Fruit fly (Drosophila melanogaster) whole organism, embryonic: Measurements from ENCODE around the gene CG14269.

Experiments used
- B-H2 ChIP-seq: fragments of 200-800 bp; sonication (Bioruptor generic); optimal IDR thresholded peaks from 2 replicates; lab custom pipeline; 2018; ENCODE audit warnings: missing biosample characterization, mild to moderate bottlenecking, missing genetic modification characterization
- CG10209 ChIP-seq: fragments of 200-800 bp; sonication (Bioruptor generic); optimal IDR thresholded peaks from 3 replicates; lab custom pipeline; 2017; ENCODE audit warnings: missing biosample characterization, mild to moderate bottlenecking, missing genetic modification characterization, missing genetic modification reagents
- CG10654 ChIP-seq: fragments of 200-800 bp; sonication (Bioruptor generic); optimal IDR thresholded peaks from 2 replicates; lab custom pipeline; 2016; ENCODE audit warnings: missing biosample characterization, missing genetic modification characterization
- CG11247 ChIP-seq: fragments of 200-800 bp; sonication (Bioruptor generic); IDR thresholded peaks from 2 replicates; pipeline ENCODE4 v1.3.6; 2022; ENCODE audit warnings: missing biosample characterization, missing genetic modification characterization
- CG11723 ChIP-seq: fragments of 200-800 bp; sonication (Bioruptor generic); optimal IDR thresholded peaks from 2 replicates; lab custom pipeline; 2017; ENCODE audit warnings: missing biosample characterization, mild to moderate bottlenecking, missing genetic modification characterization
- CG13424 ChIP-seq: fragments of 200-800 bp; sonication (Bioruptor generic); optimal IDR thresholded peaks from 2 replicates; lab custom pipeline; 2019; ENCODE audit warnings: missing biosample characterization, mild to moderate bottlenecking, missing genetic modification characterization, moderate library complexity
- CG1529 ChIP-seq: fragments of 200-800 bp; sonication (Bioruptor generic); optimal IDR thresholded peaks from 3 replicates; lab custom pipeline; 2018; ENCODE audit warnings: missing biosample characterization, missing genetic modification characterization
- CG15514 ChIP-seq: fragments of 200-800 bp; sonication (Bioruptor generic); optimal IDR thresholded peaks from 3 replicates; lab custom pipeline; 2017; ENCODE audit warnings: missing biosample characterization, missing genetic modification characterization, mild to moderate bottlenecking, moderate library complexity, missing genetic modification reagents
- CG1602 ChIP-seq: fragments of 200-800 bp; sonication (Bioruptor generic); optimal IDR thresholded peaks from 3 replicates; lab custom pipeline; 2016; ENCODE audit warnings: missing biosample characterization, missing genetic modification characterization
- CG16779 ChIP-seq: fragments of 200-800 bp; sonication (Bioruptor generic); IDR thresholded peaks from 2 replicates; pipeline ENCODE4 v1.3.6; 2022; ENCODE audit warnings: missing biosample characterization, missing genetic modification characterization
- CG17568 ChIP-seq: fragments of 200-800 bp; sonication (Bioruptor generic); optimal IDR thresholded peaks from 2 replicates; lab custom pipeline; 2018; ENCODE audit warnings: missing biosample characterization, mild to moderate bottlenecking, missing genetic modification characterization, moderate library complexity
- CG17912 ChIP-seq: fragments of 200-800 bp; sonication (Bioruptor generic); optimal IDR thresholded peaks from 2 replicates; lab custom pipeline; 2018; ENCODE audit warnings: missing biosample characterization, mild to moderate bottlenecking, missing genetic modification characterization
- CG18599 ChIP-seq: fragments of 200-800 bp; sonication (Bioruptor generic); optimal IDR thresholded peaks from 3 replicates; lab custom pipeline; 2017; ENCODE audit warnings: missing biosample characterization, missing genetic modification characterization, mild to moderate bottlenecking, moderate library complexity, missing genetic modification reagents
- CG2202 ChIP-seq: fragments of 200-800 bp; sonication (Bioruptor generic); optimal IDR thresholded peaks from 2 replicates; lab custom pipeline; 2018; ENCODE audit warnings: missing biosample characterization, mild to moderate bottlenecking, missing genetic modification characterization
- CG2712 ChIP-seq: fragments of 200-800 bp; optimal IDR thresholded peaks from 3 replicates; lab custom pipeline; 2019; ENCODE audit warnings: missing biosample characterization, mild to moderate bottlenecking, missing genetic modification characterization, moderate library complexity
- CG30431 ChIP-seq: fragments of 200-800 bp; sonication (Bioruptor generic); optimal IDR thresholded peaks from 2 replicates; lab custom pipeline; 2017; ENCODE audit warnings: missing biosample characterization, missing genetic modification characterization
- CG31441 ChIP-seq: fragments of 200-800 bp; sonication (Bioruptor generic); IDR thresholded peaks from 2 replicates; pipeline ENCODE4 v1.3.6; 2022; ENCODE audit warnings: missing biosample characterization, missing genetic modification characterization
- CG32767 ChIP-seq: fragments of 200-800 bp; sonication (Bioruptor generic); IDR thresholded peaks from 2 replicates; pipeline ENCODE4 v1.3.6; 2022; ENCODE audit warnings: missing biosample characterization, missing genetic modification characterization
- CG3281 ChIP-seq: fragments of 200-800 bp; sonication (Bioruptor generic); optimal IDR thresholded peaks from 3 replicates; lab custom pipeline; 2017; ENCODE audit warnings: missing biosample characterization, mild to moderate bottlenecking, missing genetic modification characterization
- CG34376 ChIP-seq: fragments of 200-800 bp; sonication (Bioruptor generic); optimal IDR thresholded peaks from 2 replicates; lab custom pipeline; 2018; ENCODE audit warnings: missing biosample characterization, mild to moderate bottlenecking, missing genetic modification characterization
- CG4328 ChIP-seq: fragments of 200-800 bp; sonication (Bioruptor generic); optimal IDR thresholded peaks from 3 replicates; lab custom pipeline; 2017; ENCODE audit warnings: missing biosample characterization, missing genetic modification reagents, missing genetic modification characterization
- CG8359 ChIP-seq: fragments of 200-800 bp; sonication (Bioruptor generic); optimal IDR thresholded peaks from 2 replicates; lab custom pipeline; 2017; ENCODE audit warnings: missing biosample characterization, mild to moderate bottlenecking, missing genetic modification characterization, borderline replicate concordance
- CG8388 ChIP-seq: fragments of 200-800 bp; sonication (Bioruptor generic); optimal IDR thresholded peaks from 2 replicates; lab custom pipeline; 2019; ENCODE audit warnings: missing biosample characterization, mild to moderate bottlenecking, missing genetic modification characterization, moderate library complexity
- CG9437 ChIP-seq: fragments of 200-800 bp; sonication (Bioruptor generic); optimal IDR thresholded peaks from 2 replicates; lab custom pipeline; 2018; ENCODE audit warnings: missing biosample characterization, mild to moderate bottlenecking, missing genetic modification characterization
- Dad ChIP-seq: fragments of 200-800 bp; sonication (Bioruptor generic); optimal IDR thresholded peaks from 3 replicates; lab custom pipeline; 2016; ENCODE audit warnings: missing biosample characterization, missing genetic modification characterization
- Dfd ChIP-seq, 2 experiments: fragments of >200 bp; optimal IDR thresholded peaks; 2 replicates each; lab custom pipeline; 2017; ENCODE audit warnings: missing biosample characterization in 2 of 2, missing genetic modification characterization in 2 of 2
- Gsc ChIP-seq: fragments of 200-800 bp; sonication (Bioruptor generic); IDR thresholded peaks from 2 replicates; pipeline ENCODE4 v1.3.6; 2022; ENCODE audit warnings: missing biosample characterization, missing genetic modification characterization
- HHEX ChIP-seq: fragments of 200-800 bp; sonication (Bioruptor generic); optimal IDR thresholded peaks from 3 replicates; lab custom pipeline; 2017; ENCODE audit warnings: missing biosample characterization, mild to moderate bottlenecking, missing genetic modification characterization, missing genetic modification reagents
- Hey ChIP-seq: fragments of 200-800 bp; sonication (Bioruptor generic); optimal IDR thresholded peaks from 3 replicates; lab custom pipeline; 2018; ENCODE audit warnings: missing biosample characterization, mild to moderate bottlenecking, missing genetic modification characterization
- Hmr ChIP-seq: fragments of 200-800 bp; sonication (Bioruptor generic); optimal IDR thresholded peaks from 3 replicates; lab custom pipeline; 2017; ENCODE audit warnings: mild to moderate bottlenecking, missing biosample characterization, missing genetic modification reagents, missing genetic modification characterization
- Hmx ChIP-seq: fragments of 200-800 bp; sonication (Bioruptor generic); optimal IDR thresholded peaks from 2 replicates; lab custom pipeline; 2016; ENCODE audit warnings: missing biosample characterization, missing genetic modification characterization
- Myb ChIP-seq: fragments of 200-800 bp; sonication (Bioruptor generic); optimal IDR thresholded peaks from 2 replicates; lab custom pipeline; 2016; ENCODE audit warnings: missing biosample characterization, missing genetic modification characterization
- Nf-YA ChIP-seq: fragments of 200-800 bp; sonication (Bioruptor generic); IDR thresholded peaks from 2 replicates; pipeline ENCODE4 v1.3.6; 2022; ENCODE audit warnings: missing biosample characterization, missing genetic modification characterization
- Xrp1 ChIP-seq: fragments of 200-800 bp; sonication (Bioruptor generic); IDR thresholded peaks from 2 replicates; pipeline ENCODE4 v1.3.6; 2022; ENCODE audit warnings: missing biosample characterization, missing genetic modification characterization
- amos ChIP-seq: fragments of 200-800 bp; sonication (Bioruptor generic); IDR thresholded peaks from 2 replicates; pipeline ENCODE4 v1.3.6; 2022; ENCODE audit warnings: missing biosample characterization, missing genetic modification characterization; ENCODE audit not compliant: partially characterized antibody
- cg ChIP-seq: fragments of 200-800 bp; sonication (Bioruptor generic); optimal IDR thresholded peaks from 3 replicates; lab custom pipeline; 2019; ENCODE audit warnings: missing biosample characterization, mild to moderate bottlenecking, missing genetic modification characterization, moderate library complexity
- chinmo ChIP-seq: fragments of 200-800 bp; sonication (Bioruptor generic); IDR thresholded peaks from 4 replicates; pipeline ENCODE4 v1.3.6; 2022; ENCODE audit warnings: missing biosample characterization, missing genetic modification characterization; ENCODE audit not compliant: partially characterized antibody
- dpn ChIP-seq, 2 experiments: fragments of 200-800 bp; sonication (Bioruptor generic); optimal IDR thresholded peaks; 3 replicates each; lab custom pipeline; 2016; ENCODE audit warnings: missing biosample characterization in 2 of 2, missing genetic modification characterization in 2 of 2
- emc ChIP-seq: fragments of 200-800 bp; sonication (Bioruptor generic); optimal IDR thresholded peaks from 2 replicates; lab custom pipeline; 2016; ENCODE audit warnings: missing biosample characterization, missing genetic modification characterization
- exex ChIP-seq: fragments of 200-800 bp; sonication (Bioruptor generic); optimal IDR thresholded peaks from 4 replicates; lab custom pipeline; 2018; ENCODE audit warnings: missing biosample characterization, mild to moderate bottlenecking, missing genetic modification characterization, moderate library complexity
- gcm2 ChIP-seq: fragments of 200-800 bp; sonication (Bioruptor generic); optimal IDR thresholded peaks from 2 replicates; lab custom pipeline; 2016; ENCODE audit warnings: missing biosample characterization, missing genetic modification characterization
- grau ChIP-seq: fragments of 200-800 bp; optimal IDR thresholded peaks from 3 replicates; lab custom pipeline; 2019; ENCODE audit warnings: missing biosample characterization, mild to moderate bottlenecking, missing genetic modification characterization, moderate library complexity
- hbn ChIP-seq: fragments of 200-800 bp; sonication (Bioruptor generic); IDR thresholded peaks from 2 replicates; pipeline ENCODE4 v1.3.6; 2022; ENCODE audit warnings: missing biosample characterization, missing genetic modification characterization; ENCODE audit not compliant: partially characterized antibody
- her ChIP-seq: fragments of 200-800 bp; sonication (Bioruptor generic); optimal IDR thresholded peaks from 2 replicates; lab custom pipeline; 2016; ENCODE audit warnings: missing biosample characterization, missing genetic modification characterization
- ken ChIP-seq: fragments of 200-800 bp; sonication (Bioruptor generic); IDR thresholded peaks from 3 replicates; pipeline ENCODE4 v1.3.6; 2022; ENCODE audit warnings: missing biosample characterization, missing genetic modification characterization
- lov ChIP-seq, 2 experiments: fragments of 200-800 bp in 1 of 2; fragments of >200 bp in 1 of 2; sonication (Bioruptor generic) in 1 of 2; IDR thresholded peaks in 1 of 2; optimal IDR thresholded peaks in 1 of 2; 2 replicates in 1 of 2; 3 replicates in 1 of 2; pipeline versions ENCODE4 v1.3.6 to Lab custom; 2017 to 2022; ENCODE audit warnings: missing biosample characterization in 1 of 2, missing genetic modification characterization in 1 of 2
- p53 ChIP-seq: fragments of 200-800 bp; sonication (Bioruptor generic); optimal IDR thresholded peaks from 2 replicates; lab custom pipeline; 2016; ENCODE audit warnings: missing biosample characterization, missing genetic modification characterization
- pb ChIP-seq: fragments of 200-800 bp; sonication (Bioruptor generic); optimal IDR thresholded peaks from 3 replicates; lab custom pipeline; 2016; ENCODE audit warnings: missing biosample characterization, missing genetic modification characterization
- pfk ChIP-seq: fragments of 200-800 bp; sonication (Bioruptor generic); optimal IDR thresholded peaks from 2 replicates; lab custom pipeline; 2018; ENCODE audit warnings: missing biosample characterization, mild to moderate bottlenecking, missing genetic modification characterization, moderate library complexity
- pros ChIP-seq: fragments of 200-800 bp; sonication (Bioruptor generic); optimal IDR thresholded peaks from 3 replicates; lab custom pipeline; 2019; ENCODE audit warnings: missing biosample characterization, mild to moderate bottlenecking, missing genetic modification characterization, moderate library complexity
- sug ChIP-seq: fragments of 200-800 bp; optimal IDR thresholded peaks from 2 replicates; lab custom pipeline; 2019; ENCODE audit warnings: missing biosample characterization, mild to moderate bottlenecking, missing genetic modification characterization, moderate library complexity

CG14269 gene

DNA sequence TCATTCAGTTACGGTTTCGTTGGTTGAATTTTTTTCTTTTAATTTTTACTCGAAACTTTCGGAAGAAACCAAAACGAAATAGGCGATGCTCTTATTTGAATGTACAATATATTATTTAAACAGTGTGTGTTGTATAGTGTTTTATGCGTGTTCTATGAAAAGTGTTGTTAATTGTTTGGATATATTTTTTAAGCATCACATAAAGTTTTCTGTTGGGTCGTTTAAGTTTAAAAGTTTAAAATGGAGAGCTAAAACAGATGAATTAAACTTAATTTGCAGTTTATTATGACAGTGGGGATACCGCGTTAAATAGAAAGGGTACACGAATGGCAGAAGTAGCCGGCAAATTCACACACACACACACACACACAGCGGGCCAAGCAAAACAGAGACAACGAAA is 45.7 kb downstream of the CG14269 start (continued):
- TF ChIP-seq CG8388 (GFP tag; lab: Kevin White, UChicago), result no peak
- TF ChIP-seq p53 (GFP tag; lab: Kevin White, UChicago), result no peak
- TF ChIP-seq Hey (tag; lab: Kevin White, UChicago), result no peak
- no peak for TF ChIP-seq CG2202 (tag; lab: Kevin White, UChicago)
- TF ChIP-seq Xrp1 (GFP tag; lab: Robert Waterston, UW), result no peak
- TF ChIP-seq CG2712, result no peak
- TF ChIP-seq her (GFP tag; lab: Kevin White, UChicago), result no peak
- TF ChIP-seq CG11723, result no peak
- TF ChIP-seq sug (tag; lab: Kevin White, UChicago), result no peak
- no peak for TF ChIP-seq cg (GFP tag; lab: Kevin White, UChicago)
- TF ChIP-seq CG15514 (GFP tag; lab: Kevin White, UChicago), result peak; percentile 8
- peak; percentile 1 for TF ChIP-seq emc
- no peak for TF ChIP-seq CG1602
- TF ChIP-seq CG18599, result peak; percentile 21
- TF ChIP-seq CG31441 (GFP tag; lab: Robert Waterston, UW), result peak; percentile 19; the same call in 1 of the 2 replicates
- no peak for TF ChIP-seq hbn
- no peak for TF ChIP-seq Hmx (GFP tag; lab: Kevin White, UChicago)
- TF ChIP-seq Myb (GFP tag; lab: Kevin White, UChicago), result no peak
- no peak for TF ChIP-seq Dad (GFP tag; lab: Kevin White, UChicago)
- no peak for TF ChIP-seq exex (tag; lab: Kevin White, UChicago)
- TF ChIP-seq gcm2 (GFP tag; lab: Kevin White, UChicago), result no peak
- peak; percentile 6 for TF ChIP-seq Hmr (GFP tag; lab: Kevin White, UChicago)
- TF ChIP-seq CG17568 (GFP tag; lab: Kevin White, UChicago), result no peak
- TF ChIP-seq CG11247 (GFP tag; lab: Robert Waterston, UW), result no peak
- no peak for TF ChIP-seq amos
- TF ChIP-seq CG1529, result no peak
- no peak for TF ChIP-seq CG30431 (GFP tag; lab: Kevin White, UChicago)
- TF ChIP-seq CG4328 (GFP tag; lab: Kevin White, UChicago), result no peak
- TF ChIP-seq CG16779, result no peak
- no peak for TF ChIP-seq B-H2 (GFP tag; lab: Kevin White, UChicago)
- no peak for TF ChIP-seq Dfd (GFP tag; optimal IDR thresholded peaks at IDR 0.05; lab: Kevin White, UChicago)
- TF ChIP-seq CG13424 (tag; lab: Kevin White, UChicago), result peak; percentile 6
- no peak for TF ChIP-seq ken (GFP tag; lab: Robert Waterston, UW)
- no peak for TF ChIP-seq Gsc (GFP tag; lab: Robert Waterston, UW)
- TF ChIP-seq grau (tag; lab: Kevin White, UChicago), result peak; percentile 43
- TF ChIP-seq CG10654 (GFP tag; lab: Kevin White, UChicago), result no peak
- TF ChIP-seq CG17912 (GFP tag; lab: Kevin White, UChicago), result no peak
- no peak for TF ChIP-seq CG10209
- TF ChIP-seq pfk (GFP tag; lab: Kevin White, UChicago), result no peak
- no peak for TF ChIP-seq CG8359
- TF ChIP-seq Nf-YA (GFP tag; lab: Robert Waterston, UW), result no peak
- no peak for TF ChIP-seq pros
- TF ChIP-seq CG9437 (GFP tag; lab: Kevin White, UChicago), result no peak
- no peak for TF ChIP-seq CG34376 (GFP tag; lab: Kevin White, UChicago)
- TF ChIP-seq HHEX (GFP tag; lab: Kevin White, UChicago), result peak; percentile 11
- no peak for TF ChIP-seq dpn (GFP tag; optimal IDR thresholded peaks at IDR 0.05; lab: Kevin White, UChicago)
- TF ChIP-seq CG3281 (GFP tag; lab: Kevin White, UChicago), result peak; percentile 42
- no peak for TF ChIP-seq CG32767 (GFP tag; lab: Robert Waterston, UW)
- TF ChIP-seq chinmo (GFP tag; lab: Robert Waterston, UW), result no peak
- no peak for TF ChIP-seq pb (GFP tag; lab: Kevin White, UChicago)
- no peak for TF ChIP-seq lov (optimal IDR thresholded peaks at IDR 0.05; lab: Kevin White, UChicago)
- no peak for TF ChIP-seq lov (GFP tag; IDR thresholded peaks at IDR 0.05; lab: Robert Waterston, UW)
